Worm (Caenorhabditis elegans) whole organism, L4 larva: ENCODE results near the gene syx-3.
A peak's percentile ranks its signal among the peaks of the same experiment; 100 is the strongest.

ENCODE experiments used
- dmd-9 ChIP-seq: fragments of 200-800 bp; sonication (Bioruptor generic); IDR thresholded peaks from 2 replicates; pipeline ENCODE4 v1.3.6; 2022; ENCODE audit warnings: missing genetic modification reagents, missing genetic modification characterization, missing compliant biosample characterization
- hlh-30 ChIP-seq: sonication (generic microtip); optimal IDR thresholded peaks from 2 replicates; lab custom pipeline; 2017; ENCODE audit warnings: antibody characterized with exemption, mild to moderate bottlenecking, missing genetic modification characterization, missing compliant biosample characterization; ENCODE audit not compliant: insufficient read depth
- lin-13 ChIP-seq: fragments of 150-350 bp; optimal IDR thresholded peaks from 2 replicates; lab custom pipeline; 2014; ENCODE audit warnings: missing biosample characterization, missing genetic modification reagents, missing genetic modification characterization
- lin-38 ChIP-seq: fragments of 200-800 bp; sonication (Bioruptor generic); IDR thresholded peaks from 2 replicates; pipeline ENCODE4 v1.3.6; 2022; ENCODE audit warnings: missing genetic modification reagents, missing genetic modification characterization, missing compliant biosample characterization
- mdl-1 ChIP-seq, 2 experiments: fragments of 150-350 bp in 1 of 2; sonication (generic microtip) in 1 of 2; optimal IDR thresholded peaks; 2 replicates each; lab custom pipeline; 2014 to 2017; ENCODE audit warnings: missing biosample characterization in 2 of 2, missing genetic modification characterization in 2 of 2
- mes-2 ChIP-seq: sonication (generic microtip); optimal IDR thresholded peaks from 2 replicates; lab custom pipeline; 2016; ENCODE audit warnings: missing genotype, mild to moderate bottlenecking, missing genetic modification characterization, missing compliant biosample characterization; ENCODE audit not compliant: poor library complexity, severe bottlenecking
- nhr-11 ChIP-seq: fragments of 150-350 bp; optimal IDR thresholded peaks from 2 replicates; lab custom pipeline; 2014; ENCODE audit warnings: missing biosample characterization, missing genetic modification characterization
- nhr-76 ChIP-seq: fragments of 150-350 bp; optimal IDR thresholded peaks from 2 replicates; lab custom pipeline; 2014; ENCODE audit warnings: missing biosample characterization, missing genetic modification characterization
- nhr-77 ChIP-seq: fragments of 150-350 bp; optimal IDR thresholded peaks from 2 replicates; lab custom pipeline; 2014; ENCODE audit warnings: missing biosample characterization, missing genetic modification characterization
- unc-39 ChIP-seq: sonication (generic microtip); optimal IDR thresholded peaks from 2 replicates; lab custom pipeline; 2017; ENCODE audit warnings: missing biosample characterization, missing genetic modification characterization
- unc-62 ChIP-seq, 3 experiments: fragments of 150-350 bp in 1 of 3; sonication (generic microtip); optimal IDR thresholded peaks in 2 of 3; peaks in 1 of 3; 1 replicate in 1 of 3; 2 replicates in 2 of 3; lab custom pipeline; 2014 to 2017; ENCODE audit warnings: missing biosample characterization in 3 of 3, missing genetic modification characterization in 3 of 3, missing genetic modification reagents in 3 of 3, missing genotype in 1 of 3
- zag-1 ChIP-seq: fragments of 150-350 bp; optimal IDR thresholded peaks from 2 replicates; lab custom pipeline; 2014; ENCODE audit warnings: missing biosample characterization, missing genetic modification characterization
- zip-2 ChIP-seq: fragments of 150-350 bp; optimal IDR thresholded peaks from 2 replicates; lab custom pipeline; 2014; ENCODE audit warnings: missing biosample characterization, missing genetic modification characterization

DNA sequence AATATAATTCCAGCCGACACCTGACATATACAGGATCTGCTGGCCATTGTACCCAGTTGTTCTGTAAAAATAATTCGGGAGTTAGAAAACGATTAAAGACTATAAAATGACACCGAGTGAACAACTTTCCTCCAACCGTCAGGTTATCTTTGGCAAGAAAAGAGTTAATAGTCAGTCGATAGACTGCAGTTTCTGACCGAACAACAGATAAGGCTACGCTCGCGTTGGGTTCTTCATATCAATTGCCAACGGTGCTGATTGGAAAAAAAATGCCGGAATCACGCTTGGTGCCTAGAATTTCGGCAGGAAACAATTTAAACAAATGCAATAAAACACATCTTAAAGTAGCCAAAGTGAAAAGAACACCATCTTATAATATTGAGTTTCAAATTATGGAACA, 51.6 kb downstream of the syx-3 start, which contains the start of gene scav-1:
- TF ChIP-seq zip-2 (tag; lab: Kevin White, UChicago) (no peak), mdl-1 (tag; optimal IDR thresholded peaks at IDR 0.05; lab: Kevin White, UChicago) (no peak), lin-13 (GFP tag; lab: Kevin White, UChicago) (no peak), nhr-11 (tag; lab: Kevin White, UChicago) (no peak), unc-62 (GFP tag; optimal IDR thresholded peaks at IDR 0.05 in 1 of 2; lab: Kevin White, UChicago) (no peak), unc-62 (tag; optimal IDR thresholded peaks at IDR 0.05; lab: Kevin White, UChicago) (no peak), lin-38 (GFP tag; lab: Robert Waterston, UW) (no peak), hlh-30 (tag; lab: Kevin White, UChicago) (peak; percentile 2), unc-39 (no peak), mes-2 (tag; lab: Kevin White, UChicago) (peak; percentile 13), dmd-9 (no peak), nhr-76 (tag; lab: Kevin White, UChicago) (no peak), nhr-77 (tag; lab: Kevin White, UChicago) (peak; percentile 69), zag-1 (tag; lab: Kevin White, UChicago) (no peak)
